Worm (Caenorhabditis elegans) whole organism, mixed stage, embryonic: ENCODE data around the gene mig-39.

Experiments
- bed-3 ChIP-seq: fragments of 200-800 bp; sonication (Bioruptor generic); optimal IDR thresholded peaks from 3 replicates; lab custom pipeline; 2018; ENCODE audit warnings: mild to moderate bottlenecking, missing genetic modification characterization, moderate library complexity, missing compliant biosample characterization
- blmp-1 ChIP-seq: fragments of 150-350 bp; optimal IDR thresholded peaks from 2 replicates; lab custom pipeline; 2014; ENCODE audit warnings: missing biosample characterization, missing genetic modification characterization
- ceh-39 ChIP-seq: fragments of 150-350 bp; optimal IDR thresholded peaks from 2 replicates; lab custom pipeline; 2014; ENCODE audit warnings: missing biosample characterization, missing genetic modification characterization
- ceh-43 ChIP-seq: fragments of 200-800 bp; sonication (Bioruptor generic); optimal IDR thresholded peaks from 2 replicates; lab custom pipeline; 2018; ENCODE audit warnings: mild to moderate bottlenecking, missing genetic modification characterization, moderate library complexity, missing compliant biosample characterization
- ceh-83 ChIP-seq: fragments of 200-800 bp; sonication (Bioruptor generic); optimal IDR thresholded peaks from 2 replicates; lab custom pipeline; 2018; ENCODE audit warnings: mild to moderate bottlenecking, missing genetic modification characterization, missing compliant biosample characterization
- ces-1 ChIP-seq: fragments of 150-350 bp; optimal IDR thresholded peaks from 2 replicates; lab custom pipeline; 2014; ENCODE audit warnings: missing biosample characterization, missing genetic modification reagents, missing genetic modification characterization
- cnd-1 ChIP-seq: fragments of 200-800 bp; sonication (Bioruptor generic); optimal IDR thresholded peaks from 2 replicates; lab custom pipeline; 2018; ENCODE audit warnings: mild to moderate bottlenecking, missing genetic modification characterization, missing compliant biosample characterization
- drap-1 ChIP-seq: fragments of 200-800 bp; sonication (Bioruptor generic); optimal IDR thresholded peaks from 3 replicates; lab custom pipeline; 2018; ENCODE audit warnings: mild to moderate bottlenecking, missing genetic modification characterization, missing compliant biosample characterization
- elt-1 ChIP-seq: sonication (generic microtip); optimal IDR thresholded peaks from 2 replicates; lab custom pipeline; 2017; ENCODE audit warnings: missing genetic modification characterization, mild to moderate bottlenecking, missing compliant biosample characterization, antibody characterized with exemption, moderate library complexity, borderline replicate concordance; ENCODE audit not compliant: insufficient read depth
- elt-3 ChIP-seq: fragments of 150-350 bp; optimal IDR thresholded peaks from 2 replicates; lab custom pipeline; 2014; ENCODE audit warnings: missing biosample characterization, missing genetic modification characterization
- flh-1 ChIP-seq: fragments of 200-800 bp; sonication (Bioruptor generic); optimal IDR thresholded peaks from 2 replicates; lab custom pipeline; 2018; ENCODE audit warnings: mild to moderate bottlenecking, missing genetic modification characterization, moderate library complexity, missing compliant biosample characterization
- lin-32 ChIP-seq: fragments of 200-800 bp; sonication (Bioruptor generic); optimal IDR thresholded peaks from 2 replicates; lab custom pipeline; 2018; ENCODE audit warnings: mild to moderate bottlenecking, missing genetic modification characterization, missing compliant biosample characterization
- lsy-2 ChIP-seq: fragments of 150-350 bp; optimal IDR thresholded peaks from 2 replicates; lab custom pipeline; 2014; ENCODE audit warnings: missing biosample characterization, missing genetic modification characterization
- mab-5 ChIP-seq: fragments of 150-350 bp; optimal IDR thresholded peaks from 2 replicates; lab custom pipeline; 2014; ENCODE audit warnings: missing biosample characterization, missing genetic modification characterization
- mep-1 ChIP-seq: fragments of 150-350 bp; optimal IDR thresholded peaks from 2 replicates; lab custom pipeline; 2017; ENCODE audit warnings: missing biosample characterization, missing genetic modification reagents, missing genetic modification characterization, inconsistent platforms
- mls-2 ChIP-seq: sonication (generic microtip); optimal IDR thresholded peaks from 2 replicates; lab custom pipeline; 2016; ENCODE audit warnings: mild to moderate bottlenecking, missing genetic modification characterization, moderate library complexity, missing compliant biosample characterization
- nhr-12 ChIP-seq: fragments of 150-350 bp; optimal IDR thresholded peaks from 2 replicates; lab custom pipeline; 2014; ENCODE audit warnings: missing biosample characterization, missing genetic modification characterization
- nhr-2 ChIP-seq: fragments of 150-350 bp; optimal IDR thresholded peaks from 2 replicates; lab custom pipeline; 2014; ENCODE audit warnings: missing biosample characterization, missing genetic modification characterization
- nhr-237 ChIP-seq: fragments of 150-350 bp; optimal IDR thresholded peaks from 2 replicates; lab custom pipeline; 2014; ENCODE audit warnings: missing biosample characterization, missing genetic modification characterization
- nhr-28 ChIP-seq: fragments of 150-350 bp; optimal IDR thresholded peaks from 2 replicates; lab custom pipeline; 2014; ENCODE audit warnings: missing biosample characterization, missing genetic modification characterization
- nhr-76 ChIP-seq: sonication (generic microtip); optimal IDR thresholded peaks from 2 replicates; lab custom pipeline; 2017; ENCODE audit warnings: missing biosample characterization, missing genetic modification characterization
- pha-4 ChIP-seq: fragments of 150-350 bp; optimal IDR thresholded peaks from 2 replicates; lab custom pipeline; 2018; ENCODE audit warnings: missing biosample characterization, missing genetic modification reagents, missing genetic modification characterization
- sem-2 ChIP-seq: fragments of 200-800 bp; sonication (Bioruptor generic); optimal IDR thresholded peaks from 2 replicates; lab custom pipeline; 2018; ENCODE audit warnings: mild to moderate bottlenecking, missing genetic modification characterization, missing compliant biosample characterization
- snpc-4 ChIP-seq: fragments of 150-350 bp; optimal IDR thresholded peaks from 2 replicates; lab custom pipeline; 2014; ENCODE audit warnings: missing biosample characterization, missing genetic modification characterization
- sptf-1 ChIP-seq: sonication (generic microtip); optimal IDR thresholded peaks from 2 replicates; lab custom pipeline; 2017; ENCODE audit warnings: mild to moderate bottlenecking, missing genetic modification characterization, moderate library complexity, missing compliant biosample characterization
- unc-120 ChIP-seq: sonication (generic microtip); optimal IDR thresholded peaks from 2 replicates; lab custom pipeline; 2017; ENCODE audit warnings: missing genetic modification characterization, missing compliant biosample characterization; ENCODE audit not compliant: poor library complexity, severe bottlenecking
- unc-39 ChIP-seq: fragments of 150-350 bp; optimal IDR thresholded peaks from 2 replicates; lab custom pipeline; 2014; ENCODE audit warnings: missing biosample characterization, missing genetic modification characterization
- unc-62 ChIP-seq: fragments of 150-350 bp; optimal IDR thresholded peaks from 2 replicates; lab custom pipeline; 2014; ENCODE audit warnings: missing biosample characterization, missing genetic modification reagents, missing genetic modification characterization
- zip-8 ChIP-seq: fragments of 150-350 bp; optimal IDR thresholded peaks from 2 replicates; lab custom pipeline; 2014; ENCODE audit warnings: missing biosample characterization, missing genetic modification characterization
- ztf-11 ChIP-seq: fragments of 150-350 bp; optimal IDR thresholded peaks from 2 replicates; lab custom pipeline; 2014; ENCODE audit warnings: missing biosample characterization, missing genetic modification characterization

mig-39 gene

DNA sequence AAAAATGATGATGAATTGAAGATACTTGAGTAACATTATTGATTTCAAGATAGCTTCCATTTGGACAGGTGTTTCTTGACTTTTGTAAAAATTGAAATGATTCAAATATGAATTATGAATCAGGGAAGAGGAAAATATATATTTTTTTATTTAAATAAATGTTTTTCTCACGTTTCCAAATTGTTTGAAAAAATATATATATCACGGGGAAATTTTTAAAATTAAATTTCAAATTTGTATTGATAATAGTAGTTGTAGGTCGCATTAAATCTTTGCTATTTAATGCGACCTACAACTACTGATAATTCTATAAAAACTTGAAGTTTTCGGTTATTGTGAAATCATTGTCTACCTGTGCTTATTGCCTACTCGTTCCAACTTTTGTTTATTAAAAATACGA lies 53.1 kb downstream of the mig-39 start, which contains the start of gene ZC21.8:
TSS of gene ZC21.8 (minus strand) at position 101 of the 400 bp plus-strand sequence.
- TF ChIP-seq nhr-237 (no peak), mep-1 (tag; lab: Kevin White, UChicago) (no peak), ceh-43 (GFP tag; lab: Kevin White, UChicago) (no peak), pha-4 (tag; lab: Kevin White, UChicago) (no peak), elt-3 (tag; lab: Kevin White, UChicago) (no peak)

ce11 chrIII:8520589-8520988 lies 53.8 kb downstream of the mig-39 start:
- TF ChIP-seq sptf-1 (tag; lab: Kevin White, UChicago): no peak
- no peak for TF ChIP-seq blmp-1 (tag; lab: Kevin White, UChicago)
- TF ChIP-seq ceh-83 (GFP tag; lab: Kevin White, UChicago): no peak
- TF ChIP-seq lin-32 (GFP tag; lab: Kevin White, UChicago): no peak
- TF ChIP-seq nhr-76 (tag; lab: Kevin White, UChicago): no peak
- TF ChIP-seq bed-3 (GFP tag; lab: Kevin White, UChicago): no peak
- no peak for TF ChIP-seq lsy-2 (tag; lab: Kevin White, UChicago)
- no peak for TF ChIP-seq snpc-4 (tag; lab: Kevin White, UChicago)
- no peak for TF ChIP-seq zip-8 (tag; lab: Kevin White, UChicago)
- no peak for TF ChIP-seq mab-5
- TF ChIP-seq sem-2 (GFP tag; lab: Kevin White, UChicago): no peak
- no peak for TF ChIP-seq mep-1 (tag; lab: Kevin White, UChicago)
- TF ChIP-seq unc-62: no peak
- no peak for TF ChIP-seq nhr-2 (tag; lab: Kevin White, UChicago)
- no peak for TF ChIP-seq unc-120 (tag; lab: Kevin White, UChicago)
- TF ChIP-seq ces-1 (GFP tag; lab: Kevin White, UChicago): no peak
- no peak for TF ChIP-seq drap-1 (GFP tag; lab: Kevin White, UChicago)
- no peak for TF ChIP-seq nhr-28
- no peak for TF ChIP-seq nhr-12 (tag; lab: Kevin White, UChicago)
- TF ChIP-seq ztf-11 (tag; lab: Kevin White, UChicago): no peak

ce11 chrIII:8521654-8522392 lies 55.0 kb downstream of the mig-39 start:
- TF ChIP-seq mls-2 (no peak), drap-1 (GFP tag; lab: Kevin White, UChicago) (no peak), elt-1 (tag; lab: Kevin White, UChicago) (no peak), ceh-83 (GFP tag; lab: Kevin White, UChicago) (no peak), pha-4 (tag; lab: Kevin White, UChicago) (no peak), cnd-1 (no peak)

DNA sequence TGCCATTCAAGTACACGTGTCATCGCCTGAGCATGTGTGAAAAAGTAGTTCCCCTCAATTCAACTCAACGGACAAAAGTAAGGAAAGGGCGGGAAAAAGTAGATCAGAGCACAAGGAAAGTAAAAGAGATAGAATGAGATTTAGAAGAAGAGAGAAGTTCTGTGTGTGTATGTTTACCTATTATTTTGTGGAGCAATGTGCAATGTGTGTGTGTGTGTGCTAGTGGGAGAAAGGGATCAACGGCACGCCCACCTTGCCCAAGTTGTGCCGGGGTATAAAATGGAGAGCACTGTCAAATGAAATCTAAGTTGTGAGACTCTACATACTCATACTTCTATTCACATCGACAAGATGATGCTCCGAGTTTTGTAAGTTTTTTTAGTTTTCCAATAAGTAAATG lies 57.9 kb downstream of the mig-39 start, which contains the start of gene idpp-15:
TSS of gene idpp-15 (plus strand) at position 301 of the 400 bp plus-strand sequence.
- no peak for TF ChIP-seq lin-32 (GFP tag; lab: Kevin White, UChicago)
- TF ChIP-seq ceh-39: no peak
- TF ChIP-seq lsy-2 (tag; lab: Kevin White, UChicago): no peak
- TF ChIP-seq elt-3 (tag; lab: Kevin White, UChicago): no peak
- no peak for TF ChIP-seq elt-1 (tag; lab: Kevin White, UChicago)
- TF ChIP-seq snpc-4 (tag; lab: Kevin White, UChicago): no peak
- no peak for TF ChIP-seq ces-1 (GFP tag; lab: Kevin White, UChicago)
- no peak for TF ChIP-seq unc-39
- no peak for TF ChIP-seq nhr-28
- TF ChIP-seq unc-120 (tag; lab: Kevin White, UChicago): no peak
- TF ChIP-seq ceh-83 (GFP tag; lab: Kevin White, UChicago): no peak
- TF ChIP-seq mls-2: no peak
- TF ChIP-seq unc-62: no peak
- TF ChIP-seq flh-1 (GFP tag; lab: Kevin White, UChicago): no peak
- no peak for TF ChIP-seq nhr-12 (tag; lab: Kevin White, UChicago)
- TF ChIP-seq ztf-11 (tag; lab: Kevin White, UChicago): no peak
- no peak for TF ChIP-seq mep-1 (tag; lab: Kevin White, UChicago)
- no peak for TF ChIP-seq zip-8 (tag; lab: Kevin White, UChicago)
- TF ChIP-seq, all 35 proteins: peak for 0
